Fruit fly (Drosophila melanogaster): ENCODE data around the gene ath.

ath gene

dm6 chr2L:10249655-10250202, 38.8 kb downstream of the ath start:
- TF ChIP-seq Mnt (GFP tag; optimal IDR thresholded peaks at IDR 0.05) (peak; percentile 22), bab1 (GFP tag; optimal IDR thresholded peaks at IDR 0.05) (no peak), ovo (GFP tag; optimal IDR thresholded peaks at IDR 0.05) (no peak), CG11617 (GFP tag; optimal IDR thresholded peaks at IDR 0.05) (no peak), CG33017 (tag; optimal IDR thresholded peaks at IDR 0.05) (no peak), toe (GFP tag; optimal IDR thresholded peaks at IDR 0.05) (no peak), CG1620 (GFP tag; optimal IDR thresholded peaks at IDR 0.05) (no peak), Hr96 (GFP tag; optimal IDR thresholded peaks at IDR 0.05) (no peak), CG12768 (GFP tag; optimal IDR thresholded peaks at IDR 0.05) (no peak), Clk (GFP tag; optimal IDR thresholded peaks at IDR 0.05) (no peak), CG14711 (tag; optimal IDR thresholded peaks at IDR 0.05) (no peak), Crg-1 (GFP tag; optimal IDR thresholded peaks at IDR 0.05) (peak; percentile 41), CG5204 (GFP tag; optimal IDR thresholded peaks at IDR 0.05) (no peak), CG7101 (tag; optimal IDR thresholded peaks at IDR 0.05) (peak; percentile 6), cic (GFP tag; optimal IDR thresholded peaks at IDR 0.05) (peak; percentile 60), tj (GFP tag; optimal IDR thresholded peaks at IDR 0.05) (no peak), pad (GFP tag; optimal IDR thresholded peaks at IDR 0.05) (no peak), cnc (optimal IDR thresholded peaks at IDR 0.05) (no peak), CG7045 (GFP tag; optimal IDR thresholded peaks at IDR 0.05) (peak; percentile 7), kay (GFP tag; ENCODE audit: borderline replicate concordance) (peak; percentile 28)

dm6 chr2L:10250441-10250847, 39.5 kb downstream of the ath start, which contains the start of the genes bsk and CG31717:
Gene bsk, minus strand, starts transcription at chr2L:10250501.
Gene CG31717, plus strand, starts transcription at chr2L:10250737.
- TF ChIP-seq Mnt (GFP tag; optimal IDR thresholded peaks at IDR 0.05), result peak; percentile 30
- TF ChIP-seq cic (GFP tag; optimal IDR thresholded peaks at IDR 0.05), result peak; percentile 38
- TF ChIP-seq kay (GFP tag; ENCODE audit: borderline replicate concordance), result peak; percentile 98
- no peak for TF ChIP-seq toe (GFP tag; optimal IDR thresholded peaks at IDR 0.05)
- no peak for TF ChIP-seq tj (GFP tag; optimal IDR thresholded peaks at IDR 0.05)
- TF ChIP-seq bab1 (GFP tag; optimal IDR thresholded peaks at IDR 0.05), result peak; percentile 51
- no peak for TF ChIP-seq Crg-1 (GFP tag; optimal IDR thresholded peaks at IDR 0.05)
- TF ChIP-seq CG14711 (tag; optimal IDR thresholded peaks at IDR 0.05), result peak; percentile 25

dm6 chr2L:10251592-10251991, 40.6 kb downstream of the ath start, which contains the start of gene Ror:
Gene Ror, plus strand, starts transcription at chr2L:10251843.
- TF ChIP-seq tj (GFP tag; optimal IDR thresholded peaks at IDR 0.05) (no peak), Hr96 (GFP tag; optimal IDR thresholded peaks at IDR 0.05) (no peak), CG7045 (GFP tag; optimal IDR thresholded peaks at IDR 0.05) (no peak), CG5204 (GFP tag; optimal IDR thresholded peaks at IDR 0.05) (no peak), ovo (GFP tag; optimal IDR thresholded peaks at IDR 0.05) (no peak), Clk (GFP tag; optimal IDR thresholded peaks at IDR 0.05) (no peak), CG12768 (GFP tag; optimal IDR thresholded peaks at IDR 0.05) (no peak), toe (GFP tag; optimal IDR thresholded peaks at IDR 0.05) (no peak)

dm6 chr2L:10255725-10256158, 44.8 kb downstream of the ath start, which contains the start of gene CG5676:
Gene CG5676, minus strand, starts transcription at chr2L:10255891.
- peak; percentile 51 for TF ChIP-seq bab1 (GFP tag; optimal IDR thresholded peaks at IDR 0.05)
- TF ChIP-seq kay (GFP tag; ENCODE audit: borderline replicate concordance), result peak; percentile 92
- TF ChIP-seq Mnt (GFP tag; optimal IDR thresholded peaks at IDR 0.05), result no peak

dm6 chr2L:10259960-10260749, 49.2 kb downstream of the ath start:
- TF ChIP-seq Clk (GFP tag; optimal IDR thresholded peaks at IDR 0.05), result no peak
- TF ChIP-seq CG11617 (GFP tag; optimal IDR thresholded peaks at IDR 0.05), result no peak
- TF ChIP-seq cic (GFP tag; optimal IDR thresholded peaks at IDR 0.05), result no peak
- no peak for TF ChIP-seq CG12768 (GFP tag; optimal IDR thresholded peaks at IDR 0.05)
- TF ChIP-seq cnc (optimal IDR thresholded peaks at IDR 0.05), result no peak
- TF ChIP-seq CG7045 (GFP tag; optimal IDR thresholded peaks at IDR 0.05), result no peak
- TF ChIP-seq toe (GFP tag; optimal IDR thresholded peaks at IDR 0.05), result no peak
- no peak for TF ChIP-seq pad (GFP tag; optimal IDR thresholded peaks at IDR 0.05)
- TF ChIP-seq ovo (GFP tag; optimal IDR thresholded peaks at IDR 0.05), result no peak

dm6 chr2L:10260750-10261493, 50.0 kb downstream of the ath start, which contains the start of gene Pten:
Gene Pten, minus strand, starts transcription at chr2L:10261049.
- TF ChIP-seq CG14711 (tag; optimal IDR thresholded peaks at IDR 0.05), result peak; percentile 73
- peak; percentile 66 for TF ChIP-seq CG12768 (GFP tag; optimal IDR thresholded peaks at IDR 0.05)
- peak; percentile 21 for TF ChIP-seq Mnt (GFP tag; optimal IDR thresholded peaks at IDR 0.05)
- peak; percentile 61 for TF ChIP-seq CG7045 (GFP tag; optimal IDR thresholded peaks at IDR 0.05)
- no peak for TF ChIP-seq Hr96 (GFP tag; optimal IDR thresholded peaks at IDR 0.05)
- no peak for TF ChIP-seq ovo (GFP tag; optimal IDR thresholded peaks at IDR 0.05)
- peak; percentile 47 for TF ChIP-seq CG7101 (tag; optimal IDR thresholded peaks at IDR 0.05)
- peak; percentile 12 for TF ChIP-seq pad (GFP tag; optimal IDR thresholded peaks at IDR 0.05)
- TF ChIP-seq CG5204 (GFP tag; optimal IDR thresholded peaks at IDR 0.05), result no peak
- peak; percentile 46 for TF ChIP-seq bab1 (GFP tag; optimal IDR thresholded peaks at IDR 0.05)
- no peak for TF ChIP-seq cic (GFP tag; optimal IDR thresholded peaks at IDR 0.05)
- peak; percentile 27 for TF ChIP-seq CG11617 (GFP tag; optimal IDR thresholded peaks at IDR 0.05)
- TF ChIP-seq CG1620 (GFP tag; optimal IDR thresholded peaks at IDR 0.05), result no peak
- TF ChIP-seq kay (GFP tag; ENCODE audit: borderline replicate concordance), result peak; percentile 91
- peak; percentile 28 for TF ChIP-seq CG33017 (tag; optimal IDR thresholded peaks at IDR 0.05)
- TF ChIP-seq toe (GFP tag; optimal IDR thresholded peaks at IDR 0.05), result no peak
- peak; percentile 40 for TF ChIP-seq tj (GFP tag; optimal IDR thresholded peaks at IDR 0.05)

Data from whole organism, adult.